Worm (Caenorhabditis elegans): ENCODE data around the gene srh-277.

DNA sequence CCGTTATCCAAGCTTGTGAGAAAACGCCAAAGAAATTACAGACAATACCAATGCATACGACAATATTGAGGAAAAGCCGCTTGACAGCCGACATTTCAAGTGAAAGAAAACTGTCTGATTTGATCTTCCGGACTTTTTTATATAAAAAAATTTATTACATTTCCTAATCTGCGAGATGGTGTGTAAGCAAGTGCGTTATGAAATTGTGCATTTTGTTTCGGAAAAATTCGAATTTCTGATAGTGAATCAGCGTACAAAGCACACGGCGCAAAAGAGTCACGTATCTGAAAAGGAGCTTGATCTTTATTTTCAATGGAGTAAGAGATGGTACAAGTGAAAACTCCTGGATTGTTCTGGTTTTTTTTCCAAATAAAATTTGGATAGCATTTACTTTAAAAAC, 41.9 kb upstream of the srh-277 start, which contains the start of gene clc-32:
- TF ChIP-seq pqm-1 (tag; optimal IDR thresholded peaks at IDR 0.05) (no peak), aly-2 (tag; optimal IDR thresholded peaks at IDR 0.05) (no peak), unc-86 (tag; optimal IDR thresholded peaks at IDR 0.05) (no peak), nhr-85 (tag) (no peak)

All from whole organism, L1 larva.